Worm (Caenorhabditis elegans) whole organism, late embryonic: Measurements from ENCODE around the gene fbxa-208.

ENCODE experiments used
- C08G9.2 ChIP-seq: sonication (generic microtip); optimal IDR thresholded peaks from 2 replicates; lab custom pipeline; 2016; ENCODE audit warnings: mild to moderate bottlenecking, missing genetic modification characterization, moderate library complexity, missing compliant biosample characterization
- ceh-18 ChIP-seq: sonication (generic microtip); optimal IDR thresholded peaks from 2 replicates; lab custom pipeline; 2016; ENCODE audit warnings: missing genetic modification characterization, missing compliant biosample characterization
- ceh-2 ChIP-seq: sonication (generic microtip); optimal IDR thresholded peaks from 2 replicates; lab custom pipeline; 2016; ENCODE audit warnings: missing genotype, missing genetic modification characterization, missing compliant biosample characterization
- fkh-10 ChIP-seq: fragments of 150-350 bp; optimal IDR thresholded peaks from 2 replicates; lab custom pipeline; 2014; ENCODE audit warnings: missing biosample characterization, missing genetic modification reagents, missing genetic modification characterization
- gmeb-2 ChIP-seq: sonication (generic microtip); optimal IDR thresholded peaks from 2 replicates; lab custom pipeline; 2016; ENCODE audit warnings: missing genetic modification characterization, inconsistent platforms, missing compliant biosample characterization
- nfya-1 ChIP-seq: sonication (generic microtip); optimal IDR thresholded peaks from 2 replicates; lab custom pipeline; 2017; ENCODE audit warnings: missing genetic modification characterization, mild to moderate bottlenecking, missing compliant biosample characterization, antibody characterized with exemption, moderate library complexity
- nhr-11 ChIP-seq: fragments of 150-350 bp; optimal IDR thresholded peaks from 2 replicates; lab custom pipeline; 2014; ENCODE audit warnings: missing biosample characterization, missing genetic modification characterization
- pax-1 ChIP-seq: fragments of 150-350 bp; optimal IDR thresholded peaks from 2 replicates; lab custom pipeline; 2014; ENCODE audit warnings: missing biosample characterization, missing genetic modification characterization
- pros-1 ChIP-seq: fragments of 150-350 bp; optimal IDR thresholded peaks from 2 replicates; lab custom pipeline; 2014; ENCODE audit warnings: missing biosample characterization, missing genetic modification reagents, missing genetic modification characterization
- zip-5 ChIP-seq: sonication (generic microtip); optimal IDR thresholded peaks from 2 replicates; lab custom pipeline; 2016; ENCODE audit warnings: missing genetic modification characterization, missing compliant biosample characterization

DNA sequence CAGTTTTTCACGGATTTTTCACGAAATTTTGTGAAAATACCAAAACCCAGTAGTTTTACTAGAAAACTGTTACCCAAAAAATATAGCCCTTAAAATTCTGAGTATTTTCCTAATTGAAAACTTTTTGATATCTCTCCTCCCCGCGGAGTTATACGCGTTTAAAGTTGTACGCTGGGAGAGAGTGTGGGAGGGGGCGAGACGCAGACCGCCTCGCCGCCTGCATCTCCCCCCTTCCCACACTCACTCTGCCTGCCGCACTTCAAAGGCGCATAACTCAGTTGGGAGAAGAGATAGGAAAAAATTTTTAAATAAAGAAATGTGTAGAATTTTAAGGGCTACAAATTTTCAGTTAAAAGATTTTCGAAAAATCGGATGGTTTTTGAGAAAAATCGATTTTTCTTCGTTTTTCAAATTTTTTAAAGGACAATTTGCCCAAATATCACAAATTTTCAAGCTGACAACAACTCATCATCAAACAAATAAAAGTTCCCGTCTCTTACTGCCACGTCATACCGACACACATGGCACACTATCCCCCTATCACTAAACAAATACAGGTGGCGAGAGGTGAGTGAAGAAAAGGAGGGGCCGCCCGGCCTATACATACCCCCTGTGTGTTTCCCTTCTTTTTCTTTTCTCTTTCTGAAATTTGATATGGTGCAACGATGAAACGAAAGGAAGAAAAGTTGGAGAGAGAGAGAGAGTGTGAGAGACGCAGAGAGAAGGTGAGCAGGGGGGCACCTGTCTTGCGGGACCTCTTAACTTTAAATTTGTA is 33.1 kb upstream of the fbxa-208 start:
- no peak for TF ChIP-seq fkh-10 (GFP tag; lab: Kevin White, UChicago)
- TF ChIP-seq nfya-1 (tag; lab: Kevin White, UChicago): peak; percentile 39
- TF ChIP-seq ceh-18 (tag; lab: Kevin White, UChicago): peak; percentile 30
- no peak for TF ChIP-seq zip-5 (tag; lab: Kevin White, UChicago)
- TF ChIP-seq pax-1 (tag; lab: Kevin White, UChicago): no peak
- no peak for TF ChIP-seq C08G9.2 (tag; lab: Kevin White, UChicago)
- no peak for TF ChIP-seq nhr-11 (tag; lab: Kevin White, UChicago)
- no peak for TF ChIP-seq ceh-2 (tag; lab: Kevin White, UChicago)
- no peak for TF ChIP-seq gmeb-2
- no peak for TF ChIP-seq pros-1 (tag; lab: Kevin White, UChicago)
